Fruit fly (Drosophila melanogaster): ENCODE results near the gene CG14422.

Gene CG14422

dm6 chrX:2919742-2920141 lies 23.4 kb upstream of the CG14422 start, which contains the start of gene CG3588 (continued):
- TF ChIP-seq CG15073 (GFP tag; optimal IDR thresholded peaks at IDR 0.05) (no peak), NfI (GFP tag; optimal IDR thresholded peaks at IDR 0.05) (peak; percentile 81), ewg (GFP tag; optimal IDR thresholded peaks at IDR 0.05) (no peak), D (optimal IDR thresholded peaks at IDR 0.05) (no peak), D (GFP tag; optimal IDR thresholded peaks at IDR 0.05) (no peak), pros (GFP tag; optimal IDR thresholded peaks at IDR 0.05) (no peak), gcm (GFP tag; optimal IDR thresholded peaks at IDR 0.05) (no peak), Spps (tag; optimal IDR thresholded peaks at IDR 0.05) (no peak), CG17186 (GFP tag; optimal IDR thresholded peaks at IDR 0.05) (no peak), croc (GFP tag; conservative IDR thresholded peaks at IDR 0.05) (peak; percentile 38; the same call in 2 of the 3 replicates), HLH3B (GFP tag; IDR thresholded peaks at IDR 0.05) (peak; percentile 55), zen2 (GFP tag; IDR thresholded peaks at IDR 0.05; ENCODE audit: partially characterized antibody) (no peak), Sry-δ (GFP tag; optimal IDR thresholded peaks at IDR 0.05) (no peak), CG6683 (GFP tag; optimal IDR thresholded peaks at IDR 0.05) (peak; percentile 33), corto (GFP tag; optimal IDR thresholded peaks at IDR 0.05) (no peak), aop (GFP tag; IDR thresholded peaks at IDR 0.05) (no peak), CG10462 (GFP tag; optimal IDR thresholded peaks at IDR 0.05) (peak; percentile 23), B-H2 (GFP tag; optimal IDR thresholded peaks at IDR 0.05) (peak; percentile 24), hth (optimal IDR thresholded peaks at IDR 0.05) (no peak), CG6854 (GFP tag; optimal IDR thresholded peaks at IDR 0.05) (peak; percentile 60), CG1603 (tag; optimal IDR thresholded peaks at IDR 0.05) (peak; percentile 47), exex (tag; optimal IDR thresholded peaks at IDR 0.05) (no peak), sob (GFP tag; IDR thresholded peaks at IDR 0.05) (peak; percentile 79), dati (GFP tag; IDR thresholded peaks at IDR 0.05) (0 out of 2 replicates have a peak, but pooled peaks have one; percentile 37), dimm (GFP tag; IDR thresholded peaks at IDR 0.05) (no peak), CG4328 (GFP tag; optimal IDR thresholded peaks at IDR 0.05) (no peak), CG34376 (GFP tag; optimal IDR thresholded peaks at IDR 0.05) (peak; percentile 48), CG11504 (tag; optimal IDR thresholded peaks at IDR 0.05) (peak; percentile 76), CG17912 (GFP tag; optimal IDR thresholded peaks at IDR 0.05) (no peak), CG17612 (GFP tag; IDR thresholded peaks at IDR 0.05) (peak; percentile 65; the same call in 1 of the 2 replicates), kni (GFP tag; optimal IDR thresholded peaks at IDR 0.05) (no peak), ttk (GFP tag; IDR thresholded peaks at IDR 0.05) (peak; percentile 50), usp (GFP tag; optimal IDR thresholded peaks at IDR 0.05) (no peak), NFAT (GFP tag; IDR thresholded peaks at IDR 0.05) (peak; percentile 85), sim (GFP tag; IDR thresholded peaks at IDR 0.05) (no peak), CG7745 (tag; optimal IDR thresholded peaks at IDR 0.05) (no peak), CG31365 (tag; optimal IDR thresholded peaks at IDR 0.05) (peak; percentile 20), sens (GFP tag) (no peak), CG15011 (GFP tag; optimal IDR thresholded peaks at IDR 0.05) (peak; percentile 44), CG13424 (tag; optimal IDR thresholded peaks at IDR 0.05) (peak; percentile 67), Antp (GFP tag; optimal IDR thresholded peaks at IDR 0.05) (no peak), sisA (GFP tag; IDR thresholded peaks at IDR 0.05) (peak; percentile 81), CG12071 (GFP tag; optimal IDR thresholded peaks at IDR 0.05) (peak; percentile 54), run (tag; optimal IDR thresholded peaks at IDR 0.05) (no peak), pho (GFP tag; optimal IDR thresholded peaks at IDR 0.05) (peak; percentile 82), Oli (tag; optimal IDR thresholded peaks at IDR 0.05) (peak; percentile 65), CG18476 (GFP tag; optimal IDR thresholded peaks at IDR 0.05) (peak; percentile 69), CG13775 (GFP tag; optimal IDR thresholded peaks at IDR 0.05) (peak; percentile 50), psq (GFP tag; optimal IDR thresholded peaks at IDR 0.05) (no peak), sug (tag; optimal IDR thresholded peaks at IDR 0.05) (peak; percentile 44), CrebB (tag; optimal IDR thresholded peaks at IDR 0.05) (peak; percentile 35), gt (GFP tag; IDR thresholded peaks at IDR 0.05) (no peak)

All from whole organism, embryonic.